Worm (Caenorhabditis elegans) whole organism, young adult: ENCODE data around the gene icl-1.

Experiments used
- B0035.1 ChIP-seq: sonication (generic microtip); optimal IDR thresholded peaks from 2 replicates; lab custom pipeline; 2016; ENCODE audit warnings: missing genetic modification characterization, mild to moderate bottlenecking, missing compliant biosample characterization, missing genotype, missing genetic modification reagents
- B0336.3 ChIP-seq: fragments of 200-800 bp; sonication (Bioruptor generic); IDR thresholded peaks from 2 replicates; pipeline ENCODE4 v1.3.6; 2022; ENCODE audit warnings: missing genetic modification characterization, missing compliant biosample characterization
- C17E4.6 ChIP-seq: fragments of 200-800 bp; sonication (Bioruptor generic); IDR thresholded peaks from 2 replicates; pipeline ENCODE4 v1.3.6; 2022; ENCODE audit warnings: missing genetic modification reagents, missing genetic modification characterization, missing compliant biosample characterization
- F33H1.4 ChIP-seq: fragments of 200-800 bp; sonication (Bioruptor generic); IDR thresholded peaks from 2 replicates; pipeline ENCODE4 v1.3.6; 2022; ENCODE audit warnings: missing genetic modification reagents, missing genetic modification characterization, missing compliant biosample characterization
- F39B2.1 ChIP-seq: fragments of 200-800 bp; sonication (Bioruptor generic); IDR thresholded peaks from 2 replicates; pipeline ENCODE4 v1.3.6; 2022; ENCODE audit warnings: missing genetic modification reagents, missing genetic modification characterization, missing compliant biosample characterization
- F57C9.4 ChIP-seq: sonication (generic microtip); optimal IDR thresholded peaks from 2 replicates; lab custom pipeline; 2017; ENCODE audit warnings: mild to moderate bottlenecking, missing genetic modification characterization, missing compliant biosample characterization
- T07F8.4 ChIP-seq: sonication (generic microtip); optimal IDR thresholded peaks from 2 replicates; lab custom pipeline; 2016; ENCODE audit warnings: mild to moderate bottlenecking, missing genetic modification characterization, moderate library complexity, missing compliant biosample characterization
- Y56A3A.18 ChIP-seq: fragments of 200-800 bp; sonication (Bioruptor generic); IDR thresholded peaks from 2 replicates; pipeline ENCODE4 v1.3.6; 2022; ENCODE audit warnings: missing genetic modification reagents, missing genetic modification characterization, missing compliant biosample characterization
- Y79H2A.3 ChIP-seq: fragments of 200-800 bp; sonication (Bioruptor generic); conservative IDR thresholded peaks from 2 replicates; pipeline ENCODE4 v1.3.6; 2022; ENCODE audit warnings: missing genetic modification reagents, missing genetic modification characterization, missing compliant biosample characterization
- Y95B8A.8 ChIP-seq: fragments of 200-800 bp; sonication (Bioruptor generic); IDR thresholded peaks from 2 replicates; pipeline ENCODE4 v1.3.6; 2022; ENCODE audit warnings: missing genetic modification reagents, missing genetic modification characterization, missing compliant biosample characterization
- ZK185.1 ChIP-seq: sonication (generic microtip); optimal IDR thresholded peaks from 2 replicates; lab custom pipeline; 2016; ENCODE audit warnings: mild to moderate bottlenecking, missing genetic modification characterization, missing compliant biosample characterization; ENCODE audit not compliant: poor library complexity, severe bottlenecking
- akir-1 ChIP-seq: fragments of 200-800 bp; sonication (Bioruptor generic); optimal IDR thresholded peaks from 2 replicates; lab custom pipeline; 2018; ENCODE audit warnings: mild to moderate bottlenecking, missing genetic modification characterization, moderate library complexity, missing compliant biosample characterization
- ama-1 ChIP-seq, 3 experiments: fragments of 150-350 bp in 1 of 3; sonication (generic microtip) in 2 of 3; optimal IDR thresholded peaks; 2 replicates each; lab custom pipeline; 2014 to 2018; ENCODE audit warnings: missing biosample characterization in 2 of 3, missing genetic modification characterization in 2 of 3, missing genetic modification reagents in 2 of 3
- attf-5 ChIP-seq: fragments of 200-800 bp; sonication (Bioruptor generic); optimal IDR thresholded peaks from 2 replicates; lab custom pipeline; 2018; ENCODE audit warnings: mild to moderate bottlenecking, missing genetic modification characterization, missing compliant biosample characterization
- cebp-2 ChIP-seq: fragments of 200-800 bp; sonication (Bioruptor generic); IDR thresholded peaks from 2 replicates; pipeline ENCODE4 v1.3.6; 2022; ENCODE audit warnings: missing genetic modification characterization, missing compliant biosample characterization
- ceh-100 ChIP-seq: fragments of 200-800 bp; sonication (Bioruptor generic); IDR thresholded peaks from 2 replicates; pipeline ENCODE4 v1.3.6; 2022; ENCODE audit warnings: missing genetic modification reagents, missing genetic modification characterization, missing compliant biosample characterization
- ceh-27 ChIP-seq: fragments of 200-800 bp; sonication (Bioruptor generic); optimal IDR thresholded peaks from 2 replicates; lab custom pipeline; 2018; ENCODE audit warnings: mild to moderate bottlenecking, missing genetic modification characterization, moderate library complexity, missing compliant biosample characterization
- ceh-58 ChIP-seq: fragments of 200-800 bp; sonication (Bioruptor generic); IDR thresholded peaks from 2 replicates; pipeline ENCODE4 v1.3.6; 2022; ENCODE audit warnings: missing genetic modification characterization, missing compliant biosample characterization
- ceh-79 ChIP-seq: sonication (generic microtip); optimal IDR thresholded peaks from 2 replicates; lab custom pipeline; 2017; ENCODE audit warnings: mild to moderate bottlenecking, missing genetic modification characterization, missing compliant biosample characterization
- dox-1 ChIP-seq: fragments of 200-800 bp; sonication (Bioruptor generic); IDR thresholded peaks from 2 replicates; pipeline ENCODE4 v1.3.6; 2022; ENCODE audit warnings: missing genetic modification reagents, missing genetic modification characterization, missing compliant biosample characterization
- dpff-1 ChIP-seq: sonication (generic microtip); optimal IDR thresholded peaks from 2 replicates; lab custom pipeline; 2017; ENCODE audit warnings: mild to moderate bottlenecking, missing genetic modification characterization, missing compliant biosample characterization
- dpl-1 ChIP-seq: fragments of 150-350 bp; optimal IDR thresholded peaks from 2 replicates; lab custom pipeline; 2014; ENCODE audit warnings: missing biosample characterization, missing genetic modification reagents, missing genetic modification characterization
- efl-1 ChIP-seq: fragments of 150-350 bp; optimal IDR thresholded peaks from 2 replicates; lab custom pipeline; 2014; ENCODE audit warnings: missing biosample characterization, missing genetic modification reagents, missing genetic modification characterization
- egrh-3 ChIP-seq: fragments of 200-800 bp; sonication (Bioruptor generic); IDR thresholded peaks from 2 replicates; pipeline ENCODE4 v1.3.6; 2022; ENCODE audit warnings: missing genetic modification reagents, missing genetic modification characterization, missing compliant biosample characterization
- hlh-26 ChIP-seq: fragments of 200-800 bp; sonication (Bioruptor generic); conservative IDR thresholded peaks from 2 replicates; pipeline ENCODE4 v1.3.6; 2022; ENCODE audit warnings: missing genetic modification reagents, missing genetic modification characterization, missing compliant biosample characterization
- hsf-1 ChIP-seq: fragments of 200-800 bp; sonication (Bioruptor generic); IDR thresholded peaks from 2 replicates; pipeline ENCODE4 v1.3.6; 2022; ENCODE audit warnings: missing genetic modification reagents, missing genetic modification characterization, missing compliant biosample characterization
- let-526 ChIP-seq: fragments of 200-800 bp; sonication (Bioruptor generic); IDR thresholded peaks from 2 replicates; pipeline ENCODE4 v1.3.6; 2022; ENCODE audit warnings: missing genetic modification reagents, missing genetic modification characterization, missing compliant biosample characterization
- let-607 ChIP-seq, 2 experiments: fragments of 200-800 bp in 1 of 2; sonication (Bioruptor generic) in 1 of 2; sonication (generic microtip) in 1 of 2; optimal IDR thresholded peaks; 2 replicates each; lab custom pipeline; 2016 to 2018; ENCODE audit warnings: mild to moderate bottlenecking in 2 of 2, missing compliant biosample characterization in 2 of 2, missing genetic modification characterization in 2 of 2, moderate library complexity in 2 of 2, missing genotype in 1 of 2
- lin-35 ChIP-seq, 3 experiments: fragments of 150-350 bp in 2 of 3; sonication (generic microtip) in 1 of 3; optimal IDR thresholded peaks; 2 replicates each; lab custom pipeline; 2014 to 2018; ENCODE audit warnings: missing biosample characterization in 3 of 3, missing genetic modification characterization in 3 of 3, missing genetic modification reagents in 3 of 3
- lin-40 ChIP-seq: sonication (generic microtip); optimal IDR thresholded peaks from 2 replicates; lab custom pipeline; 2016; ENCODE audit warnings: missing genetic modification characterization, mild to moderate bottlenecking, missing compliant biosample characterization, missing genotype, missing genetic modification reagents
- lsl-1 ChIP-seq: fragments of 200-800 bp; sonication (Bioruptor generic); optimal IDR thresholded peaks from 2 replicates; lab custom pipeline; 2018; ENCODE audit warnings: mild to moderate bottlenecking, missing genetic modification characterization, moderate library complexity, missing compliant biosample characterization
- lsy-27 ChIP-seq: sonication (generic microtip); optimal IDR thresholded peaks from 2 replicates; lab custom pipeline; 2017; ENCODE audit warnings: missing genetic modification characterization, mild to moderate bottlenecking, missing compliant biosample characterization, antibody characterized with exemption, missing genotype, borderline replicate concordance; ENCODE audit not compliant: insufficient read depth
- mcd-1 ChIP-seq: fragments of 200-800 bp; sonication (Bioruptor generic); IDR thresholded peaks from 2 replicates; pipeline ENCODE4 v1.3.6; 2022; ENCODE audit warnings: missing genetic modification reagents, missing genetic modification characterization, missing compliant biosample characterization
- mxl-1 ChIP-seq: sonication (generic microtip); optimal IDR thresholded peaks from 2 replicates; lab custom pipeline; 2016; ENCODE audit warnings: missing genetic modification characterization, missing compliant biosample characterization
- nfya-2 ChIP-seq: fragments of 200-800 bp; sonication (Bioruptor generic); IDR thresholded peaks from 2 replicates; pipeline ENCODE4 v1.3.6; 2022; ENCODE audit warnings: missing genetic modification reagents, missing genetic modification characterization, missing compliant biosample characterization
- nfyb-1 ChIP-seq: fragments of 200-800 bp; sonication (Bioruptor generic); IDR thresholded peaks from 2 replicates; pipeline ENCODE4 v1.3.6; 2022; ENCODE audit warnings: missing genetic modification reagents, missing genetic modification characterization, missing compliant biosample characterization
- nhr-120 ChIP-seq: fragments of 200-800 bp; sonication (Bioruptor generic); IDR thresholded peaks from 2 replicates; pipeline ENCODE4 v1.3.6; 2022; ENCODE audit warnings: missing genetic modification characterization, missing compliant biosample characterization
- nhr-27 ChIP-seq: fragments of 200-800 bp; sonication (Bioruptor generic); optimal IDR thresholded peaks from 2 replicates; lab custom pipeline; 2018; ENCODE audit warnings: mild to moderate bottlenecking, missing genetic modification characterization, moderate library complexity, missing compliant biosample characterization
- nhr-90 ChIP-seq: sonication (generic microtip); optimal IDR thresholded peaks from 2 replicates; lab custom pipeline; 2016; ENCODE audit warnings: missing genotype, mild to moderate bottlenecking, missing genetic modification characterization, missing compliant biosample characterization
- snpc-1.1 ChIP-seq: sonication (generic microtip); optimal IDR thresholded peaks from 2 replicates; lab custom pipeline; 2017; ENCODE audit warnings: missing genetic modification characterization, mild to moderate bottlenecking, missing compliant biosample characterization, antibody characterized with exemption, moderate library complexity, missing genotype, missing genetic modification reagents; ENCODE audit not compliant: insufficient read depth
- sptf-2 ChIP-seq: fragments of 200-800 bp; sonication (Bioruptor generic); optimal IDR thresholded peaks from 2 replicates; lab custom pipeline; 2018; ENCODE audit warnings: mild to moderate bottlenecking, missing genetic modification characterization, missing compliant biosample characterization
- tbx-9 ChIP-seq: sonication (generic microtip); optimal IDR thresholded peaks from 2 replicates; lab custom pipeline; 2016; ENCODE audit warnings: borderline replicate concordance, missing genetic modification characterization, inconsistent platforms, missing compliant biosample characterization
- xnd-1 ChIP-seq: sonication (generic microtip); optimal IDR thresholded peaks from 2 replicates; lab custom pipeline; 2016; ENCODE audit warnings: missing genotype, missing genetic modification reagents, missing genetic modification characterization, missing compliant biosample characterization
- ztf-18 ChIP-seq: sonication (generic microtip); optimal IDR thresholded peaks from 2 replicates; lab custom pipeline; 2016; ENCODE audit warnings: missing genotype, mild to moderate bottlenecking, missing genetic modification characterization, missing compliant biosample characterization
- ztf-22 ChIP-seq: fragments of 200-800 bp; sonication (Bioruptor generic); optimal IDR thresholded peaks from 2 replicates; lab custom pipeline; 2018; ENCODE audit warnings: mild to moderate bottlenecking, missing genetic modification characterization, moderate library complexity, missing compliant biosample characterization
- ztf-25 ChIP-seq: fragments of 200-800 bp; sonication (Bioruptor generic); IDR thresholded peaks from 2 replicates; pipeline ENCODE4 v1.3.6; 2022; ENCODE audit warnings: missing genetic modification reagents, missing genetic modification characterization, missing compliant biosample characterization
- ztf-28 ChIP-seq: fragments of 200-800 bp; sonication (Bioruptor generic); IDR thresholded peaks from 2 replicates; pipeline ENCODE4 v1.3.6; 2022; ENCODE audit warnings: missing genetic modification reagents, missing genetic modification characterization, missing compliant biosample characterization
- ztf-3 ChIP-seq: fragments of 200-800 bp; sonication (Bioruptor generic); optimal IDR thresholded peaks from 2 replicates; lab custom pipeline; 2018; ENCODE audit warnings: mild to moderate bottlenecking, missing genetic modification characterization, missing compliant biosample characterization

icl-1 gene

DNA sequence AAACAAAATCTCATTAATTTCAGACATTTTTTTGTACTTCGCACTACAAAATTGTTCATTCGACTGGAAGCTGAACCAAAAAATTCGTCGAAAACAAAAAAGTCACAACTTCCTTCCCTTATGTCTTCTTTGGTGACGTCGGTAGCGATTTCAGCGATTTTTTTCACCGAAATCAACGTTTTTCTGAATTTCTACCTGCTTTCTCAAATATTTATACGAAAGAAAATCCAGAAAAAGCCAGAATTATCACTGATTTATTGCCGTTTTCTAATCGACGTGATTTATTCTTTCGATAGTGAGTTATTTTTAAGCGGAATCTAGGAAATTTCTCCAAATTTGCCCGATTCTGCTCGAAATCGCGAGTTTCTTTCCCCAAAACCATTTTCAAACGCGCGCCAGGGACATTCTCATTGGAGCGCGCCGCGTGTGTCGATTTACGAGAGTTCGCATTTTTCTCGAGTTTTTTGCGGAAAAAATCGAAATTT, 47.1 kb upstream of the icl-1 start, which contains the start of gene srbc-58 (continued):
- no peak for TF ChIP-seq F39B2.1 (GFP tag; lab: Robert Waterston, UW)
- TF ChIP-seq efl-1 (GFP tag; lab: Kevin White, UChicago): peak; percentile 85
- no peak for TF ChIP-seq ceh-27
- no peak for TF ChIP-seq mxl-1 (tag; lab: Kevin White, UChicago)
- TF ChIP-seq B0336.3 (GFP tag; lab: Robert Waterston, UW): peak; percentile 83
- TF ChIP-seq dpl-1: peak; percentile 52
- 0 out of 2 replicates have a peak, but pooled peaks have one; percentile 52 for TF ChIP-seq ceh-58 (GFP tag; lab: Robert Waterston, UW)
- no peak for TF ChIP-seq ztf-18
- no peak for TF ChIP-seq xnd-1
- TF ChIP-seq lsl-1 (GFP tag; lab: Kevin White, UChicago): peak; percentile 27
- TF ChIP-seq let-607 (tag; optimal IDR thresholded peaks at IDR 0.05; lab: Kevin White, UChicago): no peak
- TF ChIP-seq hlh-26 (GFP tag; lab: Robert Waterston, UW): no peak
- peak in 2 of 3 experiments; percentile 8 to 35 for TF ChIP-seq lin-35 (GFP tag; optimal IDR thresholded peaks at IDR 0.05; lab: Kevin White, UChicago)
- no peak for TF ChIP-seq nfyb-1 (GFP tag; lab: Robert Waterston, UW)
- no peak for TF ChIP-seq ZK185.1 (tag; lab: Kevin White, UChicago)
- TF ChIP-seq tbx-9 (tag; lab: Kevin White, UChicago): no peak
- no peak for TF ChIP-seq Y95B8A.8
- no peak for TF ChIP-seq ztf-25 (GFP tag; lab: Robert Waterston, UW)
- TF ChIP-seq C17E4.6 (GFP tag; lab: Robert Waterston, UW): no peak
- TF ChIP-seq egrh-3 (GFP tag; lab: Robert Waterston, UW): no peak
- TF ChIP-seq ztf-22 (GFP tag; lab: Kevin White, UChicago): no peak
- TF ChIP-seq nhr-27 (tag; lab: Kevin White, UChicago): no peak
- TF ChIP-seq dox-1 (GFP tag; lab: Robert Waterston, UW): 0 out of 2 replicates have a peak, but pooled peaks have one; percentile 10
- TF ChIP-seq attf-5 (GFP tag; lab: Kevin White, UChicago): no peak
- no peak for TF ChIP-seq cebp-2 (GFP tag; lab: Robert Waterston, UW)
- TF ChIP-seq lsy-27 (tag; lab: Kevin White, UChicago): no peak
- no peak for TF ChIP-seq ceh-100 (GFP tag; lab: Robert Waterston, UW)
- no peak for TF ChIP-seq Y56A3A.18
- TF ChIP-seq F57C9.4 (tag; lab: Kevin White, UChicago): no peak
- peak; percentile 75; the same call in 1 of the 2 replicates for TF ChIP-seq hsf-1 (GFP tag; lab: Robert Waterston, UW)
- TF ChIP-seq snpc-1.1 (tag; lab: Kevin White, UChicago): no peak
- no peak for TF ChIP-seq let-526 (GFP tag; lab: Robert Waterston, UW)
- TF ChIP-seq ceh-79 (tag; lab: Kevin White, UChicago): peak; percentile 8
- no peak for TF ChIP-seq B0035.1
- no peak for TF ChIP-seq dpff-1 (tag; lab: Kevin White, UChicago)
- no peak for TF ChIP-seq T07F8.4 (tag; lab: Kevin White, UChicago)
- TF ChIP-seq ama-1 (optimal IDR thresholded peaks at IDR 0.05; lab: Kevin White, UChicago): no peak
- peak in 1 of 2 experiments; percentile 52 for TF ChIP-seq ama-1 (GFP tag; optimal IDR thresholded peaks at IDR 0.05; lab: Kevin White, UChicago)
- no peak for TF ChIP-seq lin-40 (tag; lab: Kevin White, UChicago)
- TF ChIP-seq nhr-90 (tag; lab: Kevin White, UChicago): no peak
- no peak for TF ChIP-seq ztf-3 (GFP tag; lab: Kevin White, UChicago)
- TF ChIP-seq nhr-120 (GFP tag; lab: Robert Waterston, UW): no peak
- no peak for TF ChIP-seq sptf-2 (GFP tag; lab: Kevin White, UChicago)
- no peak for TF ChIP-seq F33H1.4
- TF ChIP-seq nfya-2: no peak
- peak; percentile 83 for TF ChIP-seq mcd-1
- TF ChIP-seq Y79H2A.3 (GFP tag; lab: Robert Waterston, UW): no peak
- no peak for TF ChIP-seq akir-1 (GFP tag; lab: Kevin White, UChicago)
- TF ChIP-seq ztf-28 (GFP tag; lab: Robert Waterston, UW): no peak
